Worm (Caenorhabditis elegans) whole organism, L4/young adult: ENCODE measurements around the gene C29F9.9.

Source experiments
- W03F9.2 ChIP-seq: fragments of 150-350 bp; optimal IDR thresholded peaks from 2 replicates; lab custom pipeline; 2014; ENCODE audit warnings: missing biosample characterization, missing genetic modification characterization
- dao-5 ChIP-seq: sonication (generic microtip); optimal IDR thresholded peaks from 2 replicates; lab custom pipeline; 2016; ENCODE audit warnings: missing genotype, missing genetic modification characterization, moderate library complexity, missing compliant biosample characterization
- him-1 ChIP-seq: sonication (generic microtip); optimal IDR thresholded peaks from 2 replicates; lab custom pipeline; 2016; ENCODE audit warnings: missing genotype, missing genetic modification reagents, missing genetic modification characterization, missing compliant biosample characterization

- TF ChIP-seq him-1 (no peak), W03F9.2 (tag; lab: Kevin White, UChicago) (no peak), dao-5 (tag; lab: Kevin White, UChicago) (no peak)
Observed at ce11 chrIII:69652-70051, 29.1 kb downstream of the C29F9.9 start, which contains the start of gene spt-4.
